Fruit fly (Drosophila melanogaster) whole organism, embryonic: Measurements from ENCODE around the gene CG4041.

Experiments used
- Awh ChIP-seq: fragments of 200-800 bp; sonication (Bioruptor generic); IDR thresholded peaks from 2 replicates; pipeline ENCODE4, ENCODE4 v1.3.6; 2022; ENCODE audit warnings: missing biosample characterization, missing genetic modification characterization
- C15 ChIP-seq: fragments of 200-800 bp; sonication (Bioruptor generic); IDR thresholded peaks from 3 replicates; pipeline ENCODE4 v1.3.6; 2022; ENCODE audit warnings: missing biosample characterization, missing genetic modification characterization
- CG10565 ChIP-seq: fragments of 200-800 bp; sonication (Bioruptor generic); optimal IDR thresholded peaks from 3 replicates; lab custom pipeline; 2016; ENCODE audit warnings: missing biosample characterization, mild to moderate bottlenecking, missing genetic modification characterization
- CG11695 ChIP-seq: fragments of 200-800 bp; sonication (Bioruptor generic); IDR thresholded peaks from 3 replicates; pipeline ENCODE4 v1.3.6; 2022; ENCODE audit warnings: missing biosample characterization, missing genetic modification characterization
- CG12219 ChIP-seq: fragments of 200-800 bp; sonication (Bioruptor generic); optimal IDR thresholded peaks from 3 replicates; lab custom pipeline; 2018; ENCODE audit warnings: missing biosample characterization, mild to moderate bottlenecking, missing genetic modification characterization
- CG12769 ChIP-seq: fragments of 200-800 bp; sonication (Bioruptor generic); optimal IDR thresholded peaks from 2 replicates; lab custom pipeline; 2019; ENCODE audit warnings: missing biosample characterization, mild to moderate bottlenecking, missing genetic modification characterization, moderate library complexity
- CG17328 ChIP-seq: fragments of 200-800 bp; sonication (Bioruptor generic); IDR thresholded peaks from 2 replicates; pipeline ENCODE4 v1.3.6; 2022; ENCODE audit warnings: missing biosample characterization, missing genetic modification characterization
- CG31224 ChIP-seq: fragments of 200-800 bp; sonication (Bioruptor generic); IDR thresholded peaks from 2 replicates; pipeline ENCODE4 v1.3.6; 2022; ENCODE audit warnings: missing biosample characterization, missing genetic modification characterization
- CG33213 ChIP-seq: fragments of 200-800 bp; sonication (Bioruptor generic); optimal IDR thresholded peaks from 3 replicates; lab custom pipeline; 2016; ENCODE audit warnings: missing biosample characterization, missing genetic modification characterization
- CG34224 ChIP-seq: fragments of 200-800 bp; sonication (Bioruptor generic); IDR thresholded peaks from 3 replicates; pipeline ENCODE4 v1.3.6; 2022; ENCODE audit warnings: missing biosample characterization, missing genetic modification characterization; ENCODE audit not compliant: partially characterized antibody
- CG3847 ChIP-seq: fragments of 200-800 bp; sonication (Bioruptor generic); IDR thresholded peaks from 2 replicates; pipeline ENCODE4 v1.3.6; 2022; ENCODE audit warnings: missing biosample characterization, missing genetic modification characterization
- CG6813 ChIP-seq: fragments of 200-800 bp; sonication (Bioruptor generic); optimal IDR thresholded peaks from 2 replicates; lab custom pipeline; 2017; ENCODE audit warnings: missing biosample characterization, missing genetic modification characterization, mild to moderate bottlenecking, moderate library complexity, missing genetic modification reagents
- CG7745 ChIP-seq: fragments of 200-800 bp; sonication (Bioruptor generic); optimal IDR thresholded peaks from 2 replicates; lab custom pipeline; 2018; ENCODE audit warnings: missing biosample characterization, mild to moderate bottlenecking, missing genetic modification characterization, moderate library complexity
- CG7963 ChIP-seq: fragments of 200-800 bp; sonication (Bioruptor generic); IDR thresholded peaks from 3 replicates; pipeline ENCODE4 v1.3.6; 2022; ENCODE audit warnings: missing biosample characterization, missing genetic modification characterization; ENCODE audit not compliant: partially characterized antibody
- CG8089 ChIP-seq: fragments of 200-800 bp; sonication (Bioruptor generic); optimal IDR thresholded peaks from 3 replicates; lab custom pipeline; 2016; ENCODE audit warnings: missing biosample characterization, missing genetic modification characterization
- CG8944 ChIP-seq: fragments of 200-800 bp; sonication (Bioruptor generic); optimal IDR thresholded peaks from 3 replicates; lab custom pipeline; 2016; ENCODE audit warnings: missing biosample characterization, missing genetic modification characterization
- CG9932 ChIP-seq: fragments of 200-800 bp; sonication (Bioruptor generic); IDR thresholded peaks from 2 replicates; pipeline ENCODE4 v1.3.6; 2022; ENCODE audit warnings: missing biosample characterization, missing genetic modification characterization
- D19A ChIP-seq: fragments of 200-800 bp; optimal IDR thresholded peaks from 3 replicates; lab custom pipeline; 2019; ENCODE audit warnings: missing biosample characterization, mild to moderate bottlenecking, missing genetic modification characterization, moderate library complexity
- Drgx ChIP-seq: fragments of 200-800 bp; sonication (Bioruptor generic); IDR thresholded peaks from 2 replicates; pipeline ENCODE4 v1.3.6; 2022; ENCODE audit warnings: missing biosample characterization, missing genetic modification characterization
- E2f2 ChIP-seq: fragments of 200-800 bp; sonication (Bioruptor generic); IDR thresholded peaks from 2 replicates; pipeline ENCODE4 v1.3.6; 2022; ENCODE audit warnings: missing biosample characterization, missing genetic modification characterization
- HmgZ ChIP-seq: fragments of 200-800 bp; sonication (Bioruptor generic); optimal IDR thresholded peaks from 2 replicates; lab custom pipeline; 2018; ENCODE audit warnings: missing biosample characterization, mild to moderate bottlenecking, missing genetic modification characterization
- Hr78 ChIP-seq, 2 experiments: fragments of 200-800 bp in 1 of 2; fragments of >200 bp in 1 of 2; sonication (Bioruptor generic) in 1 of 2; optimal IDR thresholded peaks; 2 replicates each; lab custom pipeline; 2017 to 2019; ENCODE audit warnings: missing biosample characterization in 2 of 2, missing genetic modification characterization in 2 of 2, mild to moderate bottlenecking in 1 of 2, moderate library complexity in 1 of 2
- Max ChIP-seq: fragments of 200-800 bp; sonication (Bioruptor generic); optimal IDR thresholded peaks from 2 replicates; lab custom pipeline; 2016; ENCODE audit warnings: missing biosample characterization, mild to moderate bottlenecking, missing genetic modification characterization
- Nf-YA ChIP-seq: fragments of 200-800 bp; sonication (Bioruptor generic); IDR thresholded peaks from 2 replicates; pipeline ENCODE4 v1.3.6; 2022; ENCODE audit warnings: missing biosample characterization, missing genetic modification characterization
- Ravus ChIP-seq: fragments of 200-800 bp; sonication (Bioruptor generic); IDR thresholded peaks from 2 replicates; pipeline ENCODE4 v1.3.6; 2022; ENCODE audit warnings: missing biosample characterization, missing genetic modification characterization
- Side ChIP-seq: fragments of 200-800 bp; sonication (Bioruptor generic); optimal IDR thresholded peaks from 2 replicates; lab custom pipeline; 2016; ENCODE audit warnings: missing biosample characterization, missing genetic modification characterization
- Sin3A ChIP-seq: fragments of >200 bp; optimal IDR thresholded peaks from 2 replicates; lab custom pipeline; 2018
- ab ChIP-seq: fragments of 200-800 bp; sonication (Bioruptor generic); optimal IDR thresholded peaks from 2 replicates; lab custom pipeline; 2016; ENCODE audit warnings: missing biosample characterization, missing genetic modification characterization
- al ChIP-seq: fragments of 200-800 bp; sonication (Bioruptor generic); IDR thresholded peaks from 2 replicates; pipeline ENCODE4 v1.3.6; 2022; ENCODE audit warnings: missing biosample characterization, missing genetic modification characterization
- ara ChIP-seq: fragments of 200-800 bp; sonication (Bioruptor generic); IDR thresholded peaks from 2 replicates; pipeline ENCODE4 v1.3.6; 2022; ENCODE audit warnings: missing biosample characterization, missing genetic modification characterization
- bowl ChIP-seq: fragments of 200-800 bp; sonication (Bioruptor generic); IDR thresholded peaks from 2 replicates; pipeline ENCODE4 v1.3.6; 2022; ENCODE audit warnings: missing biosample characterization, missing genetic modification characterization
- btn ChIP-seq: fragments of 200-800 bp; sonication (Bioruptor generic); optimal IDR thresholded peaks from 2 replicates; lab custom pipeline; 2016; ENCODE audit warnings: missing biosample characterization, missing genetic modification characterization
- cad ChIP-seq: fragments of >200 bp; optimal IDR thresholded peaks from 2 replicates; lab custom pipeline; 2017; ENCODE audit warnings: missing biosample characterization, missing genetic modification characterization
- chm ChIP-seq: fragments of 200-800 bp; sonication (Bioruptor generic); IDR thresholded peaks from 2 replicates; pipeline ENCODE4 v1.3.6; 2022; ENCODE audit warnings: missing biosample characterization, missing genetic modification characterization
- corto ChIP-seq: fragments of 200-800 bp; sonication (Bioruptor generic); optimal IDR thresholded peaks from 2 replicates; lab custom pipeline; 2016; ENCODE audit warnings: missing biosample characterization, mild to moderate bottlenecking, missing genetic modification characterization, moderate library complexity
- crol ChIP-seq: fragments of 200-800 bp; sonication (Bioruptor generic); IDR thresholded peaks from 2 replicates; pipeline ENCODE4 v1.3.6; 2022; ENCODE audit warnings: missing biosample characterization, missing genetic modification characterization
- eve ChIP-seq, 2 experiments: fragments of >200 bp; optimal IDR thresholded peaks; 2 replicates each; lab custom pipeline; 2017; ENCODE audit warnings: missing biosample characterization in 2 of 2, missing genetic modification characterization in 2 of 2
- gcm ChIP-seq: fragments of 200-800 bp; sonication (Bioruptor generic); optimal IDR thresholded peaks from 2 replicates; lab custom pipeline; 2019; ENCODE audit warnings: missing biosample characterization, mild to moderate bottlenecking, missing genetic modification characterization, moderate library complexity
- jigr1 ChIP-seq: fragments of 200-800 bp; sonication (Bioruptor generic); IDR thresholded peaks from 3 replicates; pipeline ENCODE4 v1.3.6; 2022; ENCODE audit warnings: missing biosample characterization, missing genetic modification characterization
- klu ChIP-seq: fragments of 200-800 bp; sonication (Bioruptor generic); IDR thresholded peaks from 2 replicates; pipeline ENCODE4 v1.3.6; 2022; ENCODE audit warnings: missing biosample characterization, missing genetic modification characterization
- lab ChIP-seq: fragments of 200-800 bp; sonication (Bioruptor generic); optimal IDR thresholded peaks from 3 replicates; lab custom pipeline; 2017; ENCODE audit warnings: missing biosample characterization, missing genetic modification characterization, mild to moderate bottlenecking, moderate library complexity, missing genetic modification reagents
- nom ChIP-seq: fragments of 200-800 bp; sonication (Bioruptor generic); optimal IDR thresholded peaks from 2 replicates; lab custom pipeline; 2017; ENCODE audit warnings: missing biosample characterization, missing genetic modification characterization, mild to moderate bottlenecking, moderate library complexity, missing genetic modification reagents
- pros ChIP-seq: fragments of 200-800 bp; sonication (Bioruptor generic); optimal IDR thresholded peaks from 3 replicates; lab custom pipeline; 2019; ENCODE audit warnings: missing biosample characterization, mild to moderate bottlenecking, missing genetic modification characterization, moderate library complexity
- psq ChIP-seq: fragments of 200-800 bp; sonication (Bioruptor generic); optimal IDR thresholded peaks from 2 replicates; lab custom pipeline; 2017; ENCODE audit warnings: missing biosample characterization, missing genetic modification characterization
- pzg ChIP-seq: fragments of 200-800 bp; sonication (Bioruptor generic); optimal IDR thresholded peaks from 3 replicates; lab custom pipeline; 2018; ENCODE audit warnings: missing biosample characterization, mild to moderate bottlenecking, missing genetic modification characterization, moderate library complexity
- sob ChIP-seq: fragments of 200-800 bp; sonication (Bioruptor generic); IDR thresholded peaks from 2 replicates; pipeline ENCODE4 v1.3.6; 2022; ENCODE audit warnings: missing biosample characterization, missing genetic modification characterization
- yki ChIP-seq: fragments of >200 bp; optimal IDR thresholded peaks from 3 replicates; lab custom pipeline; 2018
- zen2 ChIP-seq: fragments of 200-800 bp; sonication (Bioruptor generic); IDR thresholded peaks from 3 replicates; pipeline ENCODE4 v1.3.6; 2022; ENCODE audit warnings: missing biosample characterization, missing genetic modification characterization; ENCODE audit not compliant: partially characterized antibody

Gene CG4041

DNA sequence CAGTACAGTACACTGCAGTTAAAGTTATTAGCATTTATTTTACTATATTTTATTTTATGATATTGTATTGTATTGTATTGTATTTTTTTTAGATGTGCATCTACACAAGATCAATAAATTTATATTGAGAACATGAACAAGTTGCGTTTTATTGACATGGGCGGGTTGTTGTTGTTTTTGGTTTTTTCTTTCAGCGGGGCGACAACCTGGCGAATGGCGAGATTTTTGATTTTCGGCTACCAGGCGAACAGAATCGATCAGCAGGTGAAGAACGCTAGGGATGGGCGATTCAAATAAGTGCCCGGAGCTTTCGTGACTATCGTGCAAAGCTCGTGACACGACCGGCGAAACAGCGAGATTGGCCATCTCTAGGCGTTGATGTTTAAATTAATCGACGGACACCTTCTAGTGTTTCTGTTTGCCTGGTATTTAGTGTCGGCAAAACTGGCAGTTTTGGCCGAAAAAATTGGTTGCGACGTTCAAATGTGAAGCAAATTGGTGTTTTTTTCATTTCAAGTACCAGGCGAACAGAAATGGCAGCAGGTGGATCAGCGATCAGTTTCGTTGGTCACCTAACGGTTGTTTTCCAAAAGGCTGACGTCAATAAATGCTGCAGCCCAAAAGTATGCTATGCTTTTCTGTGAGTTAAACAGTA lies 37.7 kb upstream of the CG4041 start (continued):
- TF ChIP-seq btn (GFP tag; lab: Kevin White, UChicago) (no peak), chm (0 out of 2 replicates have a peak, but pooled peaks have one; percentile 33), bowl (GFP tag; lab: Robert Waterston, UW) (no peak), CG6813 (no peak), zen2 (GFP tag; lab: Robert Waterston, UW) (peak; percentile 94), sob (GFP tag; lab: Robert Waterston, UW) (peak; percentile 40; the same call in 1 of the 2 replicates), al (no peak), E2f2 (GFP tag; lab: Robert Waterston, UW) (peak; percentile 77), CG34224 (peak; percentile 96), pzg (GFP tag; lab: Kevin White, UChicago) (peak; percentile 39), Hr78 (GFP tag; optimal IDR thresholded peaks at IDR 0.05; lab: Kevin White, UChicago) (no peak), CG31224 (GFP tag; lab: Robert Waterston, UW) (peak; percentile 99), klu (GFP tag; lab: Robert Waterston, UW) (no peak), psq (GFP tag; lab: Kevin White, UChicago) (no peak), crol (GFP tag; lab: Robert Waterston, UW) (0 out of 2 replicates have a peak, but pooled peaks have one; percentile 8), Side (no peak), CG33213 (GFP tag; lab: Kevin White, UChicago) (peak; percentile 92), CG3847 (GFP tag; lab: Robert Waterston, UW) (no peak), corto (GFP tag; lab: Kevin White, UChicago) (no peak), CG8944 (no peak), CG7963 (GFP tag; lab: Robert Waterston, UW) (peak; percentile 93), CG17328 (GFP tag; lab: Robert Waterston, UW) (peak; percentile 10; the same call in 1 of the 2 replicates), lab (GFP tag; lab: Kevin White, UChicago) (peak; percentile 38)

DNA sequence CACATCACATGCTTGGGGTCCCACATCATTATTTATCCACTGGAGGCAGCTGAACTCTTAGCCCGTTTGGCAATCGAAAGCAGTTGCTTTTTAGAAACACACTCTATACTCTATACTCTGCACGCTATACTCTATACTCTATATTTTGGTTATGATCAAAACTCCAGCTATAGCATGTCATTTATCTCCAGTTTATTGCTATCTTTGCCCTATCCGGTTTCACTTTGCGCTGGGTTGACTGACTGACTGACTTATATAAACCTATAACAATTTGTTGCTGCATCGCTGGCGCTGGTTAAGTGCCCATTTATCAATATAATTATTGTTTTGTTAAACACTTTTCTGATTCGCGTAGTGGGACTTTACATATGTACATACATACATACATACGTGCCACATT lies 25.3 kb upstream of the CG4041 start:
- TF ChIP-seq lab (GFP tag; lab: Kevin White, UChicago) (no peak), Awh (GFP tag; lab: Robert Waterston, UW) (no peak), pros (GFP tag; lab: Kevin White, UChicago) (no peak), D19A (tag; lab: Kevin White, UChicago) (peak; percentile 66), jigr1 (GFP tag; lab: Robert Waterston, UW) (no peak), gcm (GFP tag; lab: Kevin White, UChicago) (no peak), HmgZ (no peak), cad (GFP tag; lab: Kevin White, UChicago) (no peak)

DNA sequence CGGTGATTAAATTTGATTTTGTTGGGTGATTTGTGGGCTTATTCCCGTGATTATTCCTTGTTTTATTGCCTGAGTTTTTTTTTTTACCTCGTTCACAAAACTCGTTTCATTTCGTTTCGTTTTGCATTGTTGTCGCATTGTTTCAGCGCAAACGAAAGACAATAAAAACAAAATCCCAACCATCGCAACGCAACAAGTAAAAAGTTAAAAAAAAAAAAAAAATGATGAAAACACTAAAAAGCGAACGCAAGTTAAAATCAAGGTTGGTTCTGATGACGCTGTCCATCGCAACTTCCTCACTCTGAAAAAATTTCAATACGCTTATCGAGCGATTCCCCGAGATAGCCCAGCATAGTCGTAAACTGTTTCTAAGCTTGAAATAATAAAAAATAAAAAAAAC lies 23.3 kb upstream of the CG4041 start:
- TF ChIP-seq CG12769 (tag; lab: Kevin White, UChicago) (no peak), nom (peak; percentile 36)

DNA sequence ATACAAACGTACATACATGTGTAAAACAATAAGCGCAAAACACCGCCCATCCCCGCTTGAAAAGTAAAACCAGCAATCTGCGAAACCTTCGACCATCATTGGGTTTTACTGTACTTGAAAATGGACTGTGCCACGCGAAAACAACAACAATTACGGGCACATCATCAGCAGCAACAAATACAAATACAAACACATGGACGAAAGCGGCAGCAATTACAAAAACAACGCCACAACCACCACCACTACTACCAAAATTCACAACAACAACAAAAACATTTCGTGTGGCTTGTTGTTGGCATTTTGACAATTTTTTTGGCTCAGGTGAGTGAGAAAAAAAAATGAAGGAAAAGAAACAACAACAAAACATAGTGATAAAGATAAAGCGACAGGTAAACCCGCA lies 22.3 kb upstream of the CG4041 start:
- TF ChIP-seq CG12219 (no peak), Ravus (GFP tag; lab: Robert Waterston, UW) (no peak), CG8089 (GFP tag; lab: Kevin White, UChicago) (no peak), eve (GFP tag; optimal IDR thresholded peaks at IDR 0.05; lab: Kevin White, UChicago) (peak in 1 of 2 experiments; percentile 65), yki (lab: Kevin White, UChicago) (no peak), CG9932 (GFP tag; lab: Robert Waterston, UW) (no peak; the same call in 1 of the 2 replicates), Sin3A (lab: Kevin White, UChicago) (no peak), ara (GFP tag; lab: Robert Waterston, UW) (no peak), ab (GFP tag; lab: Kevin White, UChicago) (no peak), CG7745 (tag; lab: Kevin White, UChicago) (no peak), Max (no peak), CG10565 (GFP tag; lab: Kevin White, UChicago) (no peak), C15 (GFP tag; lab: Robert Waterston, UW) (no peak), Drgx (GFP tag; lab: Robert Waterston, UW) (0 out of 2 replicates have a peak, but pooled peaks have one; percentile 10), CG11695 (GFP tag; lab: Robert Waterston, UW) (no peak), Nf-YA (GFP tag; lab: Robert Waterston, UW) (no peak)
